Worm (Caenorhabditis elegans) whole organism, early embryonic: ENCODE measurements around the gene F54B8.1.

Experiments
- ama-1 ChIP-seq: fragments of 150-350 bp; optimal IDR thresholded peaks from 2 replicates; lab custom pipeline; 2014
- ceh-13 ChIP-seq: fragments of 200-800 bp; sonication (Bioruptor generic); optimal IDR thresholded peaks from 2 replicates; lab custom pipeline; 2018; ENCODE audit warnings: mild to moderate bottlenecking, missing genetic modification characterization, missing compliant biosample characterization
- ceh-36 ChIP-seq: sonication (generic microtip); optimal IDR thresholded peaks from 2 replicates; lab custom pipeline; 2016; ENCODE audit warnings: missing genetic modification characterization, inconsistent platforms, missing compliant biosample characterization
- ets-7 ChIP-seq: sonication (generic microtip); optimal IDR thresholded peaks from 2 replicates; lab custom pipeline; 2016; ENCODE audit warnings: missing genotype, missing genetic modification characterization, missing compliant biosample characterization
- hmbx-1 ChIP-seq: sonication (generic microtip); optimal IDR thresholded peaks from 2 replicates; lab custom pipeline; 2016; ENCODE audit warnings: mild to moderate bottlenecking, missing genetic modification characterization, missing compliant biosample characterization
- hmg-4 ChIP-seq: fragments of 200-800 bp; sonication (Bioruptor generic); optimal IDR thresholded peaks from 2 replicates; lab custom pipeline; 2018; ENCODE audit warnings: mild to moderate bottlenecking, missing genetic modification characterization, missing compliant biosample characterization
- tbx-11 ChIP-seq: fragments of 200-800 bp; sonication (Bioruptor generic); IDR thresholded peaks from 2 replicates; pipeline ENCODE4 v1.3.6; 2022; ENCODE audit warnings: missing genetic modification characterization, missing compliant biosample characterization

ce11 chrV:15798108-15798507 is 12.4 kb upstream of the F54B8.1 start, which contains the start of gene T26E4.10:
- TF ChIP-seq ama-1 (lab: Kevin White, UChicago) (no peak), hmbx-1 (tag; lab: Kevin White, UChicago) (no peak), ets-7 (tag; lab: Kevin White, UChicago) (no peak), tbx-11 (GFP tag; lab: Robert Waterston, UW) (no peak), ceh-13 (GFP tag; lab: Kevin White, UChicago) (no peak), ceh-36 (tag; lab: Kevin White, UChicago) (no peak), hmg-4 (GFP tag; lab: Kevin White, UChicago) (no peak)
